Worm (Caenorhabditis elegans): Measurements from ENCODE around the gene T27F7.12.

ce11 chrII:4949380-4949950 is 40.4 kb upstream of the T27F7.12 start, which contains the start of the genes try-1 and zyg-12:
- TF ChIP-seq ama-1 (optimal IDR thresholded peaks at IDR 0.05) (no peak), lin-15B (tag; optimal IDR thresholded peaks at IDR 0.05) (no peak), egl-27 (tag; optimal IDR thresholded peaks at IDR 0.05) (no peak), mdl-1 (tag; optimal IDR thresholded peaks at IDR 0.05) (no peak), jun-1 (tag; optimal IDR thresholded peaks at IDR 0.05) (no peak), lin-39 (tag; optimal IDR thresholded peaks at IDR 0.05) (no peak), nfya-1 (tag; optimal IDR thresholded peaks at IDR 0.05; ENCODE audit: insufficient read depth) (no peak), unc-62 (GFP tag; optimal IDR thresholded peaks at IDR 0.05) (no peak), unc-39 (tag; optimal IDR thresholded peaks at IDR 0.05) (no peak), fkh-10 (GFP tag; optimal IDR thresholded peaks at IDR 0.05) (no peak), nhr-25 (tag; optimal IDR thresholded peaks at IDR 0.05) (no peak)
